Fruit fly (Drosophila melanogaster) whole organism, wandering third instar larva: ENCODE data around the gene BuGZ.

ENCODE experiments used
- CG32264 ChIP-seq: fragments of 200-800 bp; sonication (Bioruptor generic); optimal IDR thresholded peaks from 2 replicates; lab custom pipeline; 2016; ENCODE audit warnings: missing biosample characterization, missing genetic modification characterization
- CG9705 ChIP-seq: fragments of 200-800 bp; sonication (Bioruptor generic); optimal IDR thresholded peaks from 2 replicates; lab custom pipeline; 2018; ENCODE audit warnings: missing biosample characterization, mild to moderate bottlenecking, missing genetic modification characterization
- CrebA ChIP-seq: fragments of 200-800 bp; sonication (Bioruptor generic); optimal IDR thresholded peaks from 2 replicates; lab custom pipeline; 2016; ENCODE audit warnings: missing biosample characterization, mild to moderate bottlenecking, missing genetic modification characterization, borderline replicate concordance
- Dfd ChIP-seq: fragments of >200 bp; optimal IDR thresholded peaks from 2 replicates; lab custom pipeline; 2017; ENCODE audit warnings: missing biosample characterization, missing genetic modification characterization
- GATAd ChIP-seq: sonication (Bioruptor generic); optimal IDR thresholded peaks from 2 replicates; lab custom pipeline; 2016; ENCODE audit warnings: missing biosample characterization, missing genetic modification characterization
- HLH106 ChIP-seq: fragments of 200-800 bp; optimal IDR thresholded peaks from 3 replicates; lab custom pipeline; 2019; ENCODE audit warnings: missing biosample characterization, mild to moderate bottlenecking, missing genetic modification characterization, moderate library complexity
- Hnf4 ChIP-seq: fragments of 200-800 bp; sonication (Bioruptor generic); optimal IDR thresholded peaks from 2 replicates; lab custom pipeline; 2016; ENCODE audit warnings: missing biosample characterization, mild to moderate bottlenecking, missing genetic modification characterization
- Hr78 ChIP-seq: fragments of >200 bp; optimal IDR thresholded peaks from 2 replicates; lab custom pipeline; 2017; ENCODE audit warnings: missing biosample characterization, missing genetic modification characterization
- Jra ChIP-seq: sonication (Bioruptor generic); optimal IDR thresholded peaks from 2 replicates; lab custom pipeline; 2016; ENCODE audit warnings: missing biosample characterization, missing genetic modification characterization
- Mio ChIP-seq: sonication (Bioruptor generic); optimal IDR thresholded peaks from 2 replicates; lab custom pipeline; 2016; ENCODE audit warnings: missing biosample characterization, missing genetic modification characterization
- Myc ChIP-seq: fragments of >200 bp; optimal IDR thresholded peaks from 2 replicates; lab custom pipeline; 2017
- N ChIP-seq: fragments of >200 bp; optimal IDR thresholded peaks from 2 replicates; lab custom pipeline; 2018; ENCODE audit warnings: missing biosample characterization, missing external identifiers, missing genetic modification characterization
- OdsH ChIP-seq: fragments of 200-800 bp; sonication (Bioruptor generic); optimal IDR thresholded peaks from 2 replicates; lab custom pipeline; 2016; ENCODE audit warnings: missing biosample characterization, mild to moderate bottlenecking, missing genetic modification characterization
- Rel ChIP-seq, 2 experiments: fragments of 200-800 bp; sonication (Bioruptor generic) in 1 of 2; optimal IDR thresholded peaks; 2 replicates in 1 of 2; 3 replicates in 1 of 2; lab custom pipeline; 2016 to 2019; ENCODE audit warnings: mild to moderate bottlenecking in 2 of 2, missing biosample characterization in 2 of 2, missing genetic modification characterization in 2 of 2, moderate library complexity in 1 of 2
- Sp1 ChIP-seq: fragments of 200-800 bp; sonication (Bioruptor generic); optimal IDR thresholded peaks from 3 replicates; lab custom pipeline; 2019; ENCODE audit warnings: missing biosample characterization, mild to moderate bottlenecking, missing genetic modification characterization, moderate library complexity
- Vsx2 ChIP-seq: fragments of 200-300, 225-300 bp; sonication (Bioruptor generic); optimal IDR thresholded peaks from 2 replicates; lab custom pipeline; 2018; ENCODE audit warnings: missing biosample characterization, missing genetic modification characterization; ENCODE audit not compliant: partially characterized antibody
- br ChIP-seq: fragments of 200-800 bp; sonication (Bioruptor generic); optimal IDR thresholded peaks from 2 replicates; lab custom pipeline; 2016; ENCODE audit warnings: missing biosample characterization, missing genetic modification characterization
- brk ChIP-seq: fragments of 200-800 bp; sonication (Bioruptor generic); optimal IDR thresholded peaks from 2 replicates; lab custom pipeline; 2016; ENCODE audit warnings: missing biosample characterization, mild to moderate bottlenecking, missing genetic modification characterization
- dl ChIP-seq, 2 experiments: fragments of 175-275, 200-275 bp in 1 of 2; fragments of 200-275 bp in 1 of 2; sonication (Bioruptor generic); optimal IDR thresholded peaks; lab custom pipeline; 2018; ENCODE audit warnings: mild to moderate bottlenecking in 2 of 2, missing biosample characterization in 2 of 2, missing genetic modification characterization in 2 of 2, moderate library complexity in 2 of 2; ENCODE audit not compliant: partially characterized antibody in 2 of 2, insufficient read depth in 1 of 2
- dmrt93B ChIP-seq: fragments of 200-800 bp; sonication (Bioruptor generic); optimal IDR thresholded peaks from 2 replicates; lab custom pipeline; 2018; ENCODE audit warnings: missing biosample characterization, mild to moderate bottlenecking, missing genetic modification characterization
- foxo ChIP-seq, 2 experiments: fragments of 200-800 bp; sonication (Bioruptor generic); optimal IDR thresholded peaks; 2 replicates in 1 of 2; 3 replicates in 1 of 2; lab custom pipeline; 2016 to 2017; ENCODE audit warnings: missing biosample characterization in 2 of 2, missing genetic modification characterization in 2 of 2
- fru ChIP-seq: fragments of 200-800 bp; sonication (Bioruptor generic); optimal IDR thresholded peaks from 3 replicates; lab custom pipeline; 2016; ENCODE audit warnings: missing biosample characterization, mild to moderate bottlenecking, missing genetic modification characterization
- h ChIP-seq: fragments of 200-800 bp; sonication (Bioruptor generic); optimal IDR thresholded peaks from 3 replicates; lab custom pipeline; 2016; ENCODE audit warnings: missing biosample characterization, mild to moderate bottlenecking, missing genetic modification characterization
- jim ChIP-seq: fragments of 175-275, 200-325 bp; sonication (Bioruptor generic); optimal IDR thresholded peaks from 2 replicates; lab custom pipeline; 2016; ENCODE audit warnings: missing biosample characterization, mild to moderate bottlenecking, missing genetic modification characterization
- lola ChIP-seq: fragments of >200 bp; optimal IDR thresholded peaks from 2 replicates; lab custom pipeline; 2017; ENCODE audit warnings: missing biosample characterization, missing genetic modification characterization
- pan ChIP-seq: fragments of >200 bp; optimal IDR thresholded peaks from 2 replicates; lab custom pipeline; 2017
- psq ChIP-seq: fragments of 200-800 bp; sonication (Bioruptor generic); optimal IDR thresholded peaks from 3 replicates; lab custom pipeline; 2017; ENCODE audit warnings: missing biosample characterization, mild to moderate bottlenecking, missing genetic modification characterization, moderate library complexity
- rgr ChIP-seq: fragments of 200-800 bp; sonication (Bioruptor generic); optimal IDR thresholded peaks from 3 replicates; lab custom pipeline; 2016; ENCODE audit warnings: missing biosample characterization, mild to moderate bottlenecking, missing genetic modification characterization
- sage ChIP-seq: fragments of 200-800 bp; sonication (Bioruptor generic); optimal IDR thresholded peaks from 2 replicates; lab custom pipeline; 2016; ENCODE audit warnings: missing biosample characterization, mild to moderate bottlenecking, missing genetic modification characterization
- sv ChIP-seq: fragments of 200-800 bp; sonication (Bioruptor generic); optimal IDR thresholded peaks from 3 replicates; lab custom pipeline; 2016; ENCODE audit warnings: missing biosample characterization, missing genetic modification characterization
- tai ChIP-seq: sonication (Bioruptor generic); optimal IDR thresholded peaks from 2 replicates; lab custom pipeline; 2016; ENCODE audit warnings: missing biosample characterization, missing genetic modification characterization
- usp ChIP-seq: fragments of >200 bp; optimal IDR thresholded peaks from 2 replicates; lab custom pipeline; 2017; ENCODE audit warnings: missing biosample characterization, missing genetic modification characterization
- woc ChIP-seq: sonication (Bioruptor generic); optimal IDR thresholded peaks from 2 replicates; lab custom pipeline; 2016; ENCODE audit warnings: missing biosample characterization, mild to moderate bottlenecking, missing genetic modification characterization

Gene BuGZ

dm6 chr2L:16727578-16728023, 15.6 kb upstream of the BuGZ start, which contains the start of gene VhaSFD:
Gene VhaSFD, minus strand, starts transcription at chr2L:16727826.
- peak; percentile 34 for TF ChIP-seq HLH106 (tag; lab: Kevin White, UChicago)
- TF ChIP-seq sv (GFP tag; lab: Kevin White, UChicago), result no peak
- TF ChIP-seq Vsx2 (GFP tag; lab: Kevin White, UChicago), result no peak
- TF ChIP-seq CG9705 (GFP tag; lab: Kevin White, UChicago), result peak; percentile 49
- no peak for TF ChIP-seq CG32264 (GFP tag; lab: Kevin White, UChicago)
- peak; percentile 29 for TF ChIP-seq OdsH (GFP tag; lab: Kevin White, UChicago)
- no peak for TF ChIP-seq Rel (GFP tag; optimal IDR thresholded peaks at IDR 0.05; lab: Kevin White, UChicago)
- peak; percentile 80 for TF ChIP-seq Rel (tag; optimal IDR thresholded peaks at IDR 0.05; lab: Kevin White, UChicago)
- peak; percentile 35 for TF ChIP-seq Sp1
- TF ChIP-seq rgr (GFP tag; lab: Kevin White, UChicago), result peak; percentile 20

dm6 chr2L:16729556-16729955, 13.6 kb upstream of the BuGZ start, which contains the start of gene Tsen2:
Gene Tsen2, plus strand, starts transcription at chr2L:16729777.
- TF ChIP-seq N (GFP tag; lab: Kevin White, UChicago) (no peak), Dfd (no peak), GATAd (GFP tag; lab: Kevin White, UChicago) (no peak), CrebA (GFP tag; lab: Kevin White, UChicago) (no peak), h (GFP tag; lab: Kevin White, UChicago) (no peak), sv (GFP tag; lab: Kevin White, UChicago) (no peak), fru (GFP tag; lab: Kevin White, UChicago) (no peak), CG32264 (GFP tag; lab: Kevin White, UChicago) (no peak), foxo (GFP tag; optimal IDR thresholded peaks at IDR 0.05; lab: Kevin White, UChicago) (no peak), dl (GFP tag; optimal IDR thresholded peaks at IDR 0.05; lab: Kevin White, UChicago; ENCODE audit: insufficient read depth in 1 of 2, partially characterized antibody in 2 of 2) (no peak), brk (GFP tag; lab: Kevin White, UChicago) (no peak), woc (GFP tag; lab: Kevin White, UChicago) (no peak), usp (GFP tag; lab: Kevin White, UChicago) (no peak), lola (GFP tag; lab: Kevin White, UChicago) (no peak), psq (no peak), dmrt93B (no peak), Hr78 (no peak), sage (no peak), Mio (no peak), OdsH (GFP tag; lab: Kevin White, UChicago) (no peak)
- TF ChIP-seq, all 38 proteins: peak for 0

dm6 chr2L:16730939-16731338, 12.3 kb upstream of the BuGZ start, which contains the start of gene CG17996:
Gene CG17996, minus strand, starts transcription at chr2L:16731039.
- TF ChIP-seq rgr (GFP tag; lab: Kevin White, UChicago) (no peak), jim (no peak), GATAd (GFP tag; lab: Kevin White, UChicago) (no peak), foxo (GFP tag; optimal IDR thresholded peaks at IDR 0.05; lab: Kevin White, UChicago) (no peak), Dfd (no peak), br (no peak), Myc (lab: Kevin White, UChicago) (no peak), pan (lab: Kevin White, UChicago) (no peak)

dm6 chr2L:16731799-16732198, 11.4 kb upstream of the BuGZ start, which contains the start of gene Prosbeta4:
Gene Prosbeta4, minus strand, starts transcription at chr2L:16732133.
- no peak for TF ChIP-seq psq
- TF ChIP-seq lola (GFP tag; lab: Kevin White, UChicago), result no peak
- TF ChIP-seq Hnf4, result no peak
- TF ChIP-seq h (GFP tag; lab: Kevin White, UChicago), result no peak
- TF ChIP-seq HLH106 (tag; lab: Kevin White, UChicago), result no peak
- TF ChIP-seq Sp1, result no peak

- TF ChIP-seq rgr (GFP tag; lab: Kevin White, UChicago), result no peak
- no peak for TF ChIP-seq psq
- no peak for TF ChIP-seq N (GFP tag; lab: Kevin White, UChicago)
- TF ChIP-seq lola (GFP tag; lab: Kevin White, UChicago), result no peak
- no peak for TF ChIP-seq Rel (GFP tag; optimal IDR thresholded peaks at IDR 0.05; lab: Kevin White, UChicago)
- TF ChIP-seq Rel (tag; optimal IDR thresholded peaks at IDR 0.05; lab: Kevin White, UChicago), result no peak
- TF ChIP-seq tai (GFP tag; lab: Kevin White, UChicago), result no peak
- TF ChIP-seq Jra, result no peak
- TF ChIP-seq GATAd (GFP tag; lab: Kevin White, UChicago), result no peak
- no peak for TF ChIP-seq dl (GFP tag; optimal IDR thresholded peaks at IDR 0.05; lab: Kevin White, UChicago; ENCODE audit: insufficient read depth in 1 of 2, partially characterized antibody in 2 of 2)
Measured at dm6 chr2L:16732338-16732892, 10.8 kb upstream of the BuGZ start, which contains the start of gene Nubp1. Gene Nubp1, plus strand, starts transcription at chr2L:16732550.
